Worm (Caenorhabditis elegans) whole organism, L3 larva: Measurements from ENCODE around the gene fbxa-98.

ENCODE experiments used
- daf-12 ChIP-seq: fragments of 150-350 bp; optimal IDR thresholded peaks from 2 replicates; lab custom pipeline; 2014; ENCODE audit warnings: missing biosample characterization, missing genetic modification reagents, missing genetic modification characterization
- egl-5 ChIP-seq: fragments of 150-350 bp; optimal IDR thresholded peaks from 2 replicates; lab custom pipeline; 2017; ENCODE audit warnings: missing biosample characterization, missing genetic modification reagents, missing genetic modification characterization, inconsistent platforms
- elt-2 ChIP-seq: sonication (generic microtip); optimal IDR thresholded peaks from 2 replicates; lab custom pipeline; 2016; ENCODE audit warnings: missing genetic modification reagents, mild to moderate bottlenecking, missing genetic modification characterization, missing compliant biosample characterization
- elt-3 ChIP-seq, 3 experiments: fragments of 150-350 bp in 1 of 3; sonication (generic microtip) in 2 of 3; optimal IDR thresholded peaks; 2 replicates in 2 of 3; 4 replicates in 1 of 3; lab custom pipeline; 2014 to 2017; ENCODE audit warnings: missing biosample characterization in 3 of 3, missing genetic modification characterization in 3 of 3
- lin-15B ChIP-seq: fragments of 150-350 bp; optimal IDR thresholded peaks from 2 replicates; lab custom pipeline; 2014; ENCODE audit warnings: missing biosample characterization, missing genetic modification characterization
- lin-39 ChIP-seq: fragments of 150-350 bp; optimal IDR thresholded peaks from 2 replicates; lab custom pipeline; 2018; ENCODE audit warnings: missing biosample characterization, missing genetic modification reagents, missing genetic modification characterization
- nhr-11 ChIP-seq: fragments of 150-350 bp; optimal IDR thresholded peaks from 2 replicates; lab custom pipeline; 2014; ENCODE audit warnings: missing biosample characterization, missing genetic modification characterization
- nhr-43 ChIP-seq: sonication (generic microtip); optimal IDR thresholded peaks from 2 replicates; lab custom pipeline; 2016; ENCODE audit warnings: mild to moderate bottlenecking, missing genetic modification characterization, missing compliant biosample characterization; ENCODE audit not compliant: poor library complexity, severe bottlenecking
- pha-4 ChIP-seq: fragments of 150-350 bp; optimal IDR thresholded peaks from 2 replicates; lab custom pipeline; 2014; ENCODE audit warnings: missing biosample characterization, missing genetic modification reagents, missing genetic modification characterization
- unc-39 ChIP-seq: sonication (generic microtip); optimal IDR thresholded peaks from 4 replicates; lab custom pipeline; 2017; ENCODE audit warnings: missing biosample characterization, missing genetic modification characterization

ce11 chrIV:13623533-13623932 lies 9.7 kb upstream of the fbxa-98 start, which contains the start of gene C08F11.1:
- no peak for TF ChIP-seq nhr-43
- TF ChIP-seq elt-2 (tag; lab: Kevin White, UChicago): no peak
- no peak for TF ChIP-seq nhr-11 (tag; lab: Kevin White, UChicago)
- TF ChIP-seq egl-5 (tag; lab: Kevin White, UChicago): no peak
- no peak for TF ChIP-seq unc-39 (tag; lab: Kevin White, UChicago)
- no peak for TF ChIP-seq lin-15B (tag; lab: Kevin White, UChicago)
- no peak for TF ChIP-seq pha-4 (tag; lab: Kevin White, UChicago)
- no peak for TF ChIP-seq lin-39 (tag; lab: Kevin White, UChicago)
- no peak for TF ChIP-seq daf-12 (tag; lab: Kevin White, UChicago)
- TF ChIP-seq elt-3 (tag; optimal IDR thresholded peaks at IDR 0.05; lab: Kevin White, UChicago): no peak
